Fruit fly (Drosophila melanogaster): Measurements from ENCODE around the gene CG5515.

- no peak for TF ChIP-seq insv (optimal IDR thresholded peaks at IDR 0.05)
- no peak for TF ChIP-seq psq (optimal IDR thresholded peaks at IDR 0.05)
- no peak for TF ChIP-seq ttk (optimal IDR thresholded peaks at IDR 0.05)
- TF ChIP-seq h (optimal IDR thresholded peaks at IDR 0.05): no peak
- no peak for TF ChIP-seq Sin3A (optimal IDR thresholded peaks at IDR 0.05)
These were observed 2.5 kb downstream of the CG5515 start, which contains the start of gene mora for dm6 chr3R:24186188-24186587.

Data from Kc167 (cell line).